Worm (Caenorhabditis elegans): ENCODE measurements around the gene cyc-2.1.

The cyc-2.1 gene

ce11 chrIV:4747553-4747952 lies 1.3 kb downstream of the cyc-2.1 start, which contains the start of gene tctn-1 (continued):
- TF ChIP-seq dsc-1 (tag; optimal IDR thresholded peaks at IDR 0.05) (no peak), ceh-88 (GFP tag; IDR thresholded peaks at IDR 0.05) (no peak), zip-4 (GFP tag; optimal IDR thresholded peaks at IDR 0.05) (no peak), nhr-11 (tag; optimal IDR thresholded peaks at IDR 0.05) (no peak), egl-27 (tag; optimal IDR thresholded peaks at IDR 0.05) (no peak), mab-9 (GFP tag; IDR thresholded peaks at IDR 0.05) (no peak)

ce11 chrIV:4745422-4745821 lies 3.4 kb downstream of the cyc-2.1 start, which contains the start of gene timm-17B.1:
Gene timm-17B.1 (minus strand): TSS chrIV:4745492.
- TF ChIP-seq hlh-17 (GFP tag; optimal IDR thresholded peaks at IDR 0.05; ENCODE audit: borderline replicate concordance) = no peak
- no peak for TF ChIP-seq pqm-1 (tag; optimal IDR thresholded peaks at IDR 0.05)
- no peak for TF ChIP-seq fkh-4 (tag; optimal IDR thresholded peaks at IDR 0.05; ENCODE audit: borderline replicate concordance)
- no peak for TF ChIP-seq unc-130 (tag; optimal IDR thresholded peaks at IDR 0.05)
- no peak for TF ChIP-seq zag-1 (tag; optimal IDR thresholded peaks at IDR 0.05)
- no peak for TF ChIP-seq hlh-4 (tag; optimal IDR thresholded peaks at IDR 0.05)
- TF ChIP-seq unc-98 (GFP tag; IDR thresholded peaks at IDR 0.05) = no peak
- peak; percentile 63 for TF ChIP-seq grh-1 (GFP tag; IDR thresholded peaks at IDR 0.05)
- peak; percentile 82 for TF ChIP-seq swsn-7 (tag; optimal IDR thresholded peaks at IDR 0.05)
- peak; percentile 50 for TF ChIP-seq aly-2 (tag; optimal IDR thresholded peaks at IDR 0.05)
- peak; percentile 39 for TF ChIP-seq jun-1 (tag; optimal IDR thresholded peaks at IDR 0.05)
- no peak for TF ChIP-seq pax-3 (tag; optimal IDR thresholded peaks at IDR 0.05)
- no peak for TF ChIP-seq zip-4 (GFP tag; optimal IDR thresholded peaks at IDR 0.05)
- peak; percentile 83 for TF ChIP-seq snu-23 (GFP tag; optimal IDR thresholded peaks at IDR 0.05)
- TF ChIP-seq Y116A8C.19 (tag; optimal IDR thresholded peaks at IDR 0.05; ENCODE audit: borderline replicate concordance) = no peak
- TF ChIP-seq xbp-1 (tag; optimal IDR thresholded peaks at IDR 0.05) = peak; percentile 81
- TF ChIP-seq nhr-85 (tag) = peak; percentile 79
- TF ChIP-seq ceh-8 (GFP tag; optimal IDR thresholded peaks at IDR 0.05) = no peak
- peak; percentile 50 for TF ChIP-seq lin-15B (tag; optimal IDR thresholded peaks at IDR 0.05)
- TF ChIP-seq isw-1 (GFP tag; IDR thresholded peaks at IDR 0.05) = peak; percentile 75
- no peak for TF ChIP-seq nhr-76 (tag; optimal IDR thresholded peaks at IDR 0.05)
- TF ChIP-seq ceh-88 (GFP tag; IDR thresholded peaks at IDR 0.05) = no peak
- peak; percentile 11 for TF ChIP-seq fkh-8 (tag; optimal IDR thresholded peaks at IDR 0.05)
- TF ChIP-seq alr-1 (tag; optimal IDR thresholded peaks at IDR 0.05; ENCODE audit: borderline replicate concordance) = no peak
- TF ChIP-seq ets-5 (GFP tag; IDR thresholded peaks at IDR 0.05) = no peak
- TF ChIP-seq efl-3 (GFP tag; optimal IDR thresholded peaks at IDR 0.05) = no peak
- TF ChIP-seq lin-13 (GFP tag; optimal IDR thresholded peaks at IDR 0.05) = no peak
- peak; percentile 93 for TF ChIP-seq mep-1 (tag; optimal IDR thresholded peaks at IDR 0.05)
- peak; percentile 96 for TF ChIP-seq lsy-2 (tag; optimal IDR thresholded peaks at IDR 0.05)
- TF ChIP-seq aha-1 (tag; optimal IDR thresholded peaks at IDR 0.05) = no peak
- peak; percentile 24 for TF ChIP-seq fos-1 (tag; optimal IDR thresholded peaks at IDR 0.05)
- TF ChIP-seq snpc-4 (tag; optimal IDR thresholded peaks at IDR 0.05) = peak; percentile 67
- TF ChIP-seq rnt-1 (tag; optimal IDR thresholded peaks at IDR 0.05) = peak; percentile 80
- TF ChIP-seq nhr-77 (tag; optimal IDR thresholded peaks at IDR 0.05) = peak; percentile 16
- TF ChIP-seq ces-1 (GFP tag; optimal IDR thresholded peaks at IDR 0.05) = no peak
- peak; percentile 58 for TF ChIP-seq egl-13 (tag; optimal IDR thresholded peaks at IDR 0.05)
- TF ChIP-seq C16A3.4 (tag; optimal IDR thresholded peaks at IDR 0.05) = peak; percentile 79
- TF ChIP-seq blmp-1 (tag; optimal IDR thresholded peaks at IDR 0.05) = no peak
- TF ChIP-seq lin-14 (GFP tag; optimal IDR thresholded peaks at IDR 0.05) = no peak
- TF ChIP-seq ama-1 (optimal IDR thresholded peaks at IDR 0.05) = no peak
- TF ChIP-seq tlp-1 (tag; optimal IDR thresholded peaks at IDR 0.05) = no peak
- TF ChIP-seq ztf-11 (tag; optimal IDR thresholded peaks at IDR 0.05) = peak in 1 of 2 experiments; percentile 44
- peak; percentile 82 for TF ChIP-seq nhr-19 (GFP tag; conservative IDR thresholded peaks at IDR 0.05)
- TF ChIP-seq pag-3 (tag; optimal IDR thresholded peaks at IDR 0.05; ENCODE audit: borderline replicate concordance, insufficient read depth) = no peak
- peak; percentile 72 to 79 (median 78) for TF ChIP-seq ceh-82 (tag; optimal IDR thresholded peaks at IDR 0.05)
- TF ChIP-seq lin-35 (GFP tag; optimal IDR thresholded peaks at IDR 0.05) = peak; percentile 78 to 83
- TF ChIP-seq dsc-1 (tag; optimal IDR thresholded peaks at IDR 0.05) = peak; percentile 72
- no peak for TF ChIP-seq vab-15 (tag; optimal IDR thresholded peaks at IDR 0.05)

All from whole organism, L1 larva.